Worm (Caenorhabditis elegans): ENCODE measurements around the gene ubh-4.

ce11 chrII:8037246-8037645 is 2.2 kb downstream of the ubh-4 start, which contains the start of gene arp-6:
- no peak for TF ChIP-seq pqm-1 (tag; optimal IDR thresholded peaks at IDR 0.05)
- no peak for TF ChIP-seq hlh-6 (tag; optimal IDR thresholded peaks at IDR 0.05)
- no peak for TF ChIP-seq ama-1 (optimal IDR thresholded peaks at IDR 0.05)

All from whole organism, late embryonic.